Fruit fly (Drosophila melanogaster) whole organism, embryonic: ENCODE results near the gene CG9747.

Experiments
- CG10209 ChIP-seq: fragments of 200-800 bp; sonication (Bioruptor generic); optimal IDR thresholded peaks from 3 replicates; lab custom pipeline; 2017; ENCODE audit warnings: missing biosample characterization, mild to moderate bottlenecking, missing genetic modification characterization, missing genetic modification reagents
- CG10321 ChIP-seq: fragments of 200-800 bp; sonication (Bioruptor generic); IDR thresholded peaks from 2 replicates; pipeline ENCODE4 v1.3.6; 2022; ENCODE audit warnings: missing biosample characterization, missing genetic modification characterization
- CG10366 ChIP-seq: fragments of 200-800 bp; sonication (Bioruptor generic); IDR thresholded peaks from 2 replicates; pipeline ENCODE4 v1.3.6; 2022; ENCODE audit warnings: missing biosample characterization, missing genetic modification characterization
- CG11247 ChIP-seq: fragments of 200-800 bp; sonication (Bioruptor generic); IDR thresholded peaks from 2 replicates; pipeline ENCODE4 v1.3.6; 2022; ENCODE audit warnings: missing biosample characterization, missing genetic modification characterization
- CG12769 ChIP-seq: fragments of 200-800 bp; sonication (Bioruptor generic); optimal IDR thresholded peaks from 2 replicates; lab custom pipeline; 2019; ENCODE audit warnings: missing biosample characterization, mild to moderate bottlenecking, missing genetic modification characterization, moderate library complexity
- CG13894 ChIP-seq: fragments of 200-800 bp; sonication (Bioruptor generic); optimal IDR thresholded peaks from 3 replicates; lab custom pipeline; 2018; ENCODE audit warnings: missing biosample characterization, mild to moderate bottlenecking, missing genetic modification characterization, moderate library complexity
- CG14710 ChIP-seq: fragments of 200-800 bp; sonication (Bioruptor generic); optimal IDR thresholded peaks from 3 replicates; lab custom pipeline; 2019; ENCODE audit warnings: missing biosample characterization, mild to moderate bottlenecking, missing genetic modification characterization, moderate library complexity
- CG15073 ChIP-seq: fragments of 200-800 bp; sonication (Bioruptor generic); optimal IDR thresholded peaks from 2 replicates; lab custom pipeline; 2016; ENCODE audit warnings: missing biosample characterization, missing genetic modification characterization
- CG1529 ChIP-seq: fragments of 200-800 bp; sonication (Bioruptor generic); optimal IDR thresholded peaks from 3 replicates; lab custom pipeline; 2018; ENCODE audit warnings: missing biosample characterization, missing genetic modification characterization
- CG2199 ChIP-seq: fragments of 200-800 bp; sonication (Bioruptor generic); IDR thresholded peaks from 3 replicates; pipeline ENCODE4 v1.3.6; 2022; ENCODE audit warnings: missing biosample characterization, missing genetic modification characterization
- CG34376 ChIP-seq: fragments of 200-800 bp; sonication (Bioruptor generic); optimal IDR thresholded peaks from 2 replicates; lab custom pipeline; 2018; ENCODE audit warnings: missing biosample characterization, mild to moderate bottlenecking, missing genetic modification characterization
- CG4820 ChIP-seq: fragments of 200-800 bp; sonication (Bioruptor generic); optimal IDR thresholded peaks from 3 replicates; lab custom pipeline; 2016; ENCODE audit warnings: missing biosample characterization, missing genetic modification characterization
- CG6654 ChIP-seq: fragments of 200-800 bp; sonication (Bioruptor generic); optimal IDR thresholded peaks from 2 replicates; lab custom pipeline; 2017; ENCODE audit warnings: missing biosample characterization, mild to moderate bottlenecking, missing genetic modification characterization
- CG6689 ChIP-seq: fragments of 200-800 bp; sonication (Bioruptor generic); IDR thresholded peaks from 2 replicates; pipeline ENCODE4 v1.3.6; 2022; ENCODE audit warnings: missing biosample characterization, missing genetic modification characterization
- E2f1 ChIP-seq: fragments of 200-800 bp; sonication (Bioruptor generic); IDR thresholded peaks from 2 replicates; pipeline ENCODE4 v1.3.6; 2022; ENCODE audit warnings: missing biosample characterization, missing genetic modification characterization
- E2f2 ChIP-seq: fragments of 200-800 bp; sonication (Bioruptor generic); IDR thresholded peaks from 2 replicates; pipeline ENCODE4 v1.3.6; 2022; ENCODE audit warnings: missing biosample characterization, missing genetic modification characterization
- Gsc ChIP-seq: fragments of 200-800 bp; sonication (Bioruptor generic); IDR thresholded peaks from 2 replicates; pipeline ENCODE4 v1.3.6; 2022; ENCODE audit warnings: missing biosample characterization, missing genetic modification characterization
- HLHmδ ChIP-seq: fragments of 200-800 bp; sonication (Bioruptor generic); optimal IDR thresholded peaks from 2 replicates; lab custom pipeline; 2018; ENCODE audit warnings: missing biosample characterization, mild to moderate bottlenecking, missing genetic modification characterization, moderate library complexity
- HmgZ ChIP-seq: fragments of 200-800 bp; sonication (Bioruptor generic); optimal IDR thresholded peaks from 2 replicates; lab custom pipeline; 2018; ENCODE audit warnings: missing biosample characterization, mild to moderate bottlenecking, missing genetic modification characterization
- Hmr ChIP-seq: fragments of 200-800 bp; sonication (Bioruptor generic); optimal IDR thresholded peaks from 3 replicates; lab custom pipeline; 2017; ENCODE audit warnings: mild to moderate bottlenecking, missing biosample characterization, missing genetic modification reagents, missing genetic modification characterization
- Hsf ChIP-seq: fragments of 200-800 bp; sonication (Bioruptor generic); optimal IDR thresholded peaks from 3 replicates; lab custom pipeline; 2016; ENCODE audit warnings: missing biosample characterization, missing genetic modification characterization
- NC2β ChIP-seq: fragments of 200-800 bp; sonication (Bioruptor generic); optimal IDR thresholded peaks from 2 replicates; lab custom pipeline; 2016; ENCODE audit warnings: missing biosample characterization, missing genetic modification characterization
- Nf-YA ChIP-seq: fragments of 200-800 bp; sonication (Bioruptor generic); IDR thresholded peaks from 2 replicates; pipeline ENCODE4 v1.3.6; 2022; ENCODE audit warnings: missing biosample characterization, missing genetic modification characterization
- NfI ChIP-seq: fragments of 200-800 bp; sonication (Bioruptor generic); optimal IDR thresholded peaks from 3 replicates; lab custom pipeline; 2018; ENCODE audit warnings: missing biosample characterization, mild to moderate bottlenecking, missing genetic modification characterization, moderate library complexity
- Six4 ChIP-seq: fragments of 200-800 bp; sonication (Bioruptor generic); optimal IDR thresholded peaks from 2 replicates; lab custom pipeline; 2016; ENCODE audit warnings: missing biosample characterization, missing genetic modification characterization
- Usf ChIP-seq: fragments of 200-800 bp; sonication (Bioruptor generic); optimal IDR thresholded peaks from 2 replicates; lab custom pipeline; 2017; ENCODE audit warnings: missing genotype, missing biosample characterization, missing genetic modification characterization
- bbx ChIP-seq: fragments of 200-800 bp; sonication (Bioruptor generic); IDR thresholded peaks from 2 replicates; pipeline ENCODE4 v1.3.6; 2022; ENCODE audit warnings: missing biosample characterization, missing genetic modification characterization; ENCODE audit not compliant: partially characterized antibody
- bigmax ChIP-seq: fragments of 200-800 bp; sonication (Bioruptor generic); optimal IDR thresholded peaks from 2 replicates; lab custom pipeline; 2018; ENCODE audit warnings: missing biosample characterization, mild to moderate bottlenecking, missing genetic modification characterization
- chif ChIP-seq, 2 experiments: fragments of 200-800 bp; sonication (Bioruptor generic); optimal IDR thresholded peaks; 3 replicates each; lab custom pipeline; 2016; ENCODE audit warnings: missing biosample characterization in 2 of 2, missing genetic modification characterization in 2 of 2
- chn ChIP-seq: fragments of 200-800 bp; sonication (Bioruptor generic); optimal IDR thresholded peaks from 2 replicates; lab custom pipeline; 2016; ENCODE audit warnings: missing biosample characterization, missing genetic modification characterization
- dmrt11E ChIP-seq: fragments of 200-800 bp; sonication (Bioruptor generic); optimal IDR thresholded peaks from 3 replicates; lab custom pipeline; 2018; ENCODE audit warnings: missing biosample characterization, mild to moderate bottlenecking, missing genetic modification characterization, moderate library complexity
- ftz-f1 ChIP-seq: fragments of 200-800 bp; sonication (Bioruptor generic); optimal IDR thresholded peaks from 2 replicates; lab custom pipeline; 2016; ENCODE audit warnings: missing biosample characterization, missing genetic modification characterization
- gcm2 ChIP-seq: fragments of 200-800 bp; sonication (Bioruptor generic); optimal IDR thresholded peaks from 2 replicates; lab custom pipeline; 2016; ENCODE audit warnings: missing biosample characterization, missing genetic modification characterization
- gt ChIP-seq: fragments of 200-800 bp; sonication (Bioruptor generic); IDR thresholded peaks from 2 replicates; pipeline ENCODE4 v1.3.6; 2022; ENCODE audit warnings: missing biosample characterization, missing genetic modification characterization
- hb ChIP-seq: fragments of 200-800 bp; sonication (Bioruptor generic); IDR thresholded peaks from 3 replicates; pipeline ENCODE4 v1.3.6; 2022; ENCODE audit warnings: missing biosample characterization, missing genetic modification characterization; ENCODE audit not compliant: partially characterized antibody
- hkb ChIP-seq, 2 experiments: fragments of 200-800 bp in 1 of 2; fragments of >200 bp in 1 of 2; sonication (Bioruptor generic) in 1 of 2; IDR thresholded peaks in 1 of 2; optimal IDR thresholded peaks in 1 of 2; 2 replicates each; pipeline versions ENCODE4 v1.3.6 to Lab custom; 2017 to 2022; ENCODE audit warnings: missing biosample characterization in 1 of 2, missing genetic modification characterization in 1 of 2
- lilli ChIP-seq: fragments of 200-800 bp; sonication (Bioruptor generic); optimal IDR thresholded peaks from 3 replicates; lab custom pipeline; 2016; ENCODE audit warnings: missing biosample characterization, missing genetic modification characterization
- nom ChIP-seq: fragments of 200-800 bp; sonication (Bioruptor generic); optimal IDR thresholded peaks from 2 replicates; lab custom pipeline; 2017; ENCODE audit warnings: missing biosample characterization, missing genetic modification characterization, mild to moderate bottlenecking, moderate library complexity, missing genetic modification reagents
- onecut ChIP-seq: fragments of 200-800 bp; sonication (Bioruptor generic); IDR thresholded peaks from 2 replicates; pipeline ENCODE4 v1.3.6; 2022; ENCODE audit warnings: missing biosample characterization, missing genetic modification characterization
- p53 ChIP-seq: fragments of 200-800 bp; sonication (Bioruptor generic); optimal IDR thresholded peaks from 2 replicates; lab custom pipeline; 2016; ENCODE audit warnings: missing biosample characterization, missing genetic modification characterization
- phol ChIP-seq: fragments of 200-800 bp; sonication (Bioruptor generic); optimal IDR thresholded peaks from 3 replicates; lab custom pipeline; 2018; ENCODE audit warnings: missing biosample characterization, mild to moderate bottlenecking, missing genetic modification characterization, moderate library complexity
- pros ChIP-seq: fragments of 200-800 bp; sonication (Bioruptor generic); optimal IDR thresholded peaks from 3 replicates; lab custom pipeline; 2019; ENCODE audit warnings: missing biosample characterization, mild to moderate bottlenecking, missing genetic modification characterization, moderate library complexity
- pzg ChIP-seq: fragments of 200-800 bp; sonication (Bioruptor generic); optimal IDR thresholded peaks from 3 replicates; lab custom pipeline; 2018; ENCODE audit warnings: missing biosample characterization, mild to moderate bottlenecking, missing genetic modification characterization, moderate library complexity
- repo ChIP-seq: fragments of 200-800 bp; sonication (Bioruptor generic); optimal IDR thresholded peaks from 2 replicates; lab custom pipeline; 2016; ENCODE audit warnings: missing biosample characterization, missing genetic modification characterization
- row ChIP-seq: fragments of 200-800 bp; sonication (Bioruptor generic); IDR thresholded peaks from 3 replicates; pipeline ENCODE4 v1.3.6; 2022; ENCODE audit warnings: missing biosample characterization, missing genetic modification characterization
- sim ChIP-seq: fragments of 200-800 bp; sonication (Bioruptor generic); IDR thresholded peaks from 2 replicates; pipeline ENCODE4 v1.3.6; 2022; ENCODE audit warnings: missing biosample characterization, missing genetic modification characterization
- toy ChIP-seq: fragments of 200-800 bp; sonication (Bioruptor generic); IDR thresholded peaks from 2 replicates; pipeline ENCODE4 v1.3.6; 2022; ENCODE audit warnings: missing biosample characterization, missing genetic modification characterization
- wor ChIP-seq: fragments of 200-800 bp; sonication (Bioruptor generic); IDR thresholded peaks from 2 replicates; pipeline ENCODE4 v1.3.6; 2022; ENCODE audit warnings: missing biosample characterization, missing genetic modification characterization

Gene CG9747

DNA sequence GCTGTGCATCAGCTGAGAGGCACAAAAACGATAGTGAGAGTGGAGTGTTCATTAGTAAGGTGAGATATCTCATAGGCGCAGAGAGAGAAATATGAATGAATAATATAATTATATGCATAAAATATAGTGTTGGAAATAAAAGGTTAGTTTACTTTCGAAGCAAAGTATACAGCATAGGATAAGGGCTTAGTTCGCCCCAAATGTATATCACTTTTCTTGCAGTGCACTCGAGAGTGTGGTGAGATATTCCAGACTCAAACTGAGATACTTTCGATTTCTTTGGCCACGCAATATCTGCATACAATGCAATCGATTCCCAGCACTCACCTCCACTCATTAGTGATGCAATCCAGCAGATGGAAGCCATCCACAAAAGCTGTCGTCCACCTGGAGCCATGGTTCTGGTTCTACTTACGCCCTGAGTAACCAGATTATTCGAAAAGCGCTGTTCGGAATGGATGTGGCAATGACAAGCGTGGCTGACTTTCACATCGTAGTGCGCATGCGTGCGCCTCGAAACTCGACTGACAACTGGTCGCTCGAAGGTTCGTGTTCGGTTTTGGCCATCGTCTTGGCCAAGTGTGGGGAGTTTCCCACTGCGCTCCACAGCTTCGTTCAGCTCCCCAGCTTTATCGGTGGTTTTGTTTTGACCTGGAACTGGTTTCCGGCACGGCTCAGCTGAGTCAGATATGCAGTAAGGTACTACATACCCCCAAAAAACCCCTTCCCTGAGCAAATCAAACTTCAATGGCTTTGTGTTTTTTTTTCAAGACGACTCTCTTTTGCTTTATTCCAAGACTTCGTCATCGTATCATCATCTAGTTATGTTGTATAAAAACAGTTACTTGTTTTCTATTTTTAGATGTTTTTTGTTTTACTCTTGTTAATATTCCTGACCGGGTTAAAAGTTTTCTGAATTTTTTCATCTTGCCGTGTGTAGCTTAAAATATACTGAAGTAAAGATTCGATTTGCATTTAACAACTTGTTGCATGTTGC is 20.1 kb downstream of the CG9747 start, which contains the start of gene Rsod:
Gene Rsod, minus strand, starts transcription at position 537 of the 997 bp plus-strand sequence.
- no peak for TF ChIP-seq nom (GFP tag; lab: Kevin White, UChicago)
- TF ChIP-seq bbx = peak; percentile 22; the same call in 1 of the 2 replicates
- no peak for TF ChIP-seq bigmax
- no peak for TF ChIP-seq pzg (GFP tag; lab: Kevin White, UChicago)
- TF ChIP-seq CG2199 (GFP tag; lab: Robert Waterston, UW) = no peak
- peak; percentile 67 for TF ChIP-seq CG1529 (GFP tag; lab: Kevin White, UChicago)
- TF ChIP-seq NC2β (GFP tag; lab: Kevin White, UChicago) = no peak
- no peak for TF ChIP-seq CG6654 (GFP tag; lab: Kevin White, UChicago)
- TF ChIP-seq CG10366 (GFP tag; lab: Robert Waterston, UW) = peak; percentile 79
- peak; percentile 71 for TF ChIP-seq E2f1 (GFP tag; lab: Robert Waterston, UW)
- 0 out of 2 replicates have a peak, but pooled peaks have one; percentile 21 for TF ChIP-seq Gsc
- TF ChIP-seq gt = peak; percentile 66
- TF ChIP-seq CG34376 (GFP tag; lab: Kevin White, UChicago) = no peak
- TF ChIP-seq chn = no peak
- TF ChIP-seq sim (GFP tag; lab: Robert Waterston, UW) = peak; percentile 41
- TF ChIP-seq dmrt11E (tag; lab: Kevin White, UChicago) = peak; percentile 41
- TF ChIP-seq gcm2 (GFP tag; lab: Kevin White, UChicago) = no peak
- no peak for TF ChIP-seq hb
- no peak for TF ChIP-seq Hmr
- TF ChIP-seq wor (GFP tag; lab: Robert Waterston, UW) = peak; percentile 28; the same call in 1 of the 2 replicates
- TF ChIP-seq chif (GFP tag; optimal IDR thresholded peaks at IDR 0.05; lab: Kevin White, UChicago) = peak in 1 of 2 experiments; percentile 20
- peak; percentile 64 for TF ChIP-seq NfI (GFP tag; lab: Kevin White, UChicago)
- peak; percentile 66 for TF ChIP-seq onecut (GFP tag; lab: Robert Waterston, UW)
- TF ChIP-seq HmgZ (tag; lab: Kevin White, UChicago) = no peak
- peak; percentile 27; the same call in 1 of the 2 replicates for TF ChIP-seq Nf-YA (GFP tag; lab: Robert Waterston, UW)
- peak; percentile 11 for TF ChIP-seq CG4820 (GFP tag; lab: Kevin White, UChicago)
- TF ChIP-seq CG11247 (GFP tag; lab: Robert Waterston, UW) = peak; percentile 44
- peak; percentile 32 for TF ChIP-seq lilli (GFP tag; lab: Kevin White, UChicago)
- peak; percentile 74; the same call in 2 of the 3 replicates for TF ChIP-seq row
- TF ChIP-seq E2f2 (GFP tag; lab: Robert Waterston, UW) = peak; percentile 40; the same call in 1 of the 2 replicates
- TF ChIP-seq CG14710 (tag; lab: Kevin White, UChicago) = peak; percentile 40
- TF ChIP-seq p53 (GFP tag; lab: Kevin White, UChicago) = no peak
- peak; percentile 44 for TF ChIP-seq CG10209
- TF ChIP-seq Hsf (GFP tag; lab: Kevin White, UChicago) = peak; percentile 47
- TF ChIP-seq pros (GFP tag; lab: Kevin White, UChicago) = peak; percentile 56
- peak; percentile 56 for TF ChIP-seq phol (tag; lab: Kevin White, UChicago)
- no peak for TF ChIP-seq Usf (GFP tag; lab: Kevin White, UChicago)
- no peak for TF ChIP-seq HLHmδ (GFP tag; lab: Kevin White, UChicago)
- TF ChIP-seq ftz-f1 = peak; percentile 37
- peak; percentile 23 for TF ChIP-seq Six4
- TF ChIP-seq CG15073 (GFP tag; lab: Kevin White, UChicago) = no peak
- TF ChIP-seq CG10321 (GFP tag; lab: Robert Waterston, UW) = no peak
- TF ChIP-seq CG6689 (GFP tag; lab: Robert Waterston, UW) = peak; percentile 79
- TF ChIP-seq repo (GFP tag; lab: Kevin White, UChicago) = no peak
- TF ChIP-seq hkb (optimal IDR thresholded peaks at IDR 0.05; lab: Kevin White, UChicago) = no peak
- peak; percentile 82 for TF ChIP-seq hkb (GFP tag; IDR thresholded peaks at IDR 0.05; lab: Robert Waterston, UW)
- TF ChIP-seq CG12769 = peak; percentile 65
- TF ChIP-seq toy (GFP tag; lab: Robert Waterston, UW) = peak; percentile 60
- TF ChIP-seq CG13894 (tag; lab: Kevin White, UChicago) = no peak
